Worm (Caenorhabditis elegans) whole organism, late embryonic: ENCODE measurements around the gene xrn-2.

ENCODE experiments used
- ceh-2 ChIP-seq: sonication (generic microtip); optimal IDR thresholded peaks from 2 replicates; lab custom pipeline; 2016; ENCODE audit warnings: missing genotype, missing genetic modification characterization, missing compliant biosample characterization
- ceh-31 ChIP-seq: sonication (generic microtip); optimal IDR thresholded peaks from 2 replicates; lab custom pipeline; 2016; ENCODE audit warnings: missing genetic modification characterization, missing compliant biosample characterization
- madf-2 ChIP-seq: sonication (generic microtip); optimal IDR thresholded peaks from 2 replicates; lab custom pipeline; 2017; ENCODE audit warnings: missing genetic modification characterization, missing compliant biosample characterization
- pha-4 ChIP-seq: fragments of 150-350 bp; optimal IDR thresholded peaks from 2 replicates; lab custom pipeline; 2018; ENCODE audit warnings: missing biosample characterization, missing genetic modification reagents, missing genetic modification characterization
- unc-42 ChIP-seq: sonication (generic microtip); optimal IDR thresholded peaks from 2 replicates; lab custom pipeline; 2016; ENCODE audit warnings: missing genotype, missing genetic modification characterization, missing compliant biosample characterization
- zip-5 ChIP-seq: sonication (generic microtip); optimal IDR thresholded peaks from 2 replicates; lab custom pipeline; 2016; ENCODE audit warnings: missing genetic modification characterization, missing compliant biosample characterization

ce11 chrII:14106164-14106563 lies 49.4 kb upstream of the xrn-2 start:
- no peak for TF ChIP-seq unc-42 (tag; lab: Kevin White, UChicago)
- TF ChIP-seq pha-4 (tag; lab: Kevin White, UChicago), result no peak
- TF ChIP-seq zip-5 (tag; lab: Kevin White, UChicago), result no peak
- TF ChIP-seq ceh-31 (tag; lab: Kevin White, UChicago), result no peak
- TF ChIP-seq ceh-2 (tag; lab: Kevin White, UChicago), result no peak
- no peak for TF ChIP-seq madf-2 (tag; lab: Kevin White, UChicago)
